Worm (Caenorhabditis elegans): ENCODE measurements around the gene C25E10.7.

DNA sequence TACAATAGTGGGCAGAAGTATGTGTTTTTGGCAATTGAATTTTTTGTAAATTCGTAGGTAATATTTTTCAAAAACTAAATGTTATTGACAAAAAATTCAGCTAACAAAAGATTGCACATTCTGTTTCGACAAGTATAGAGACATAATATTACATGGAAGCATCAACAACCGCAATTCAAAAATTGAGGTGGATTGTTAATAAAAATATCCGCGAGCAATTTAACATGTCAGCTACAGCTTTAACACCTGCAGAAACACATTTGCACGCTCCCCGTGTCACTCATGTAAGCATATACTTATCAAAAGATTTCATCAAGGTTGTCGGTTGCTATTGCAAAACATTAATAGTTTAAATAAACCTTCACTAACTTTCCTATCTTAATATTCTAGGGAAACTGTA lies 15.3 kb downstream of the C25E10.7 start, which contains the start of gene srsx-34:
- TF ChIP-seq him-1 (tag; optimal IDR thresholded peaks at IDR 0.05) (no peak), dao-5 (tag; optimal IDR thresholded peaks at IDR 0.05) (no peak), W03F9.2 (tag; optimal IDR thresholded peaks at IDR 0.05) (no peak)
